Worm (Caenorhabditis elegans) whole organism, young adult: ENCODE data around the gene srg-36.

Experiments used
- B0019.2 ChIP-seq: fragments of 200-800 bp; sonication (Bioruptor generic); conservative IDR thresholded peaks from 2 replicates; pipeline ENCODE4 v1.3.6; 2022; ENCODE audit warnings: missing genetic modification reagents, missing genetic modification characterization, missing compliant biosample characterization
- B0035.1 ChIP-seq: sonication (generic microtip); optimal IDR thresholded peaks from 2 replicates; lab custom pipeline; 2016; ENCODE audit warnings: missing genetic modification characterization, mild to moderate bottlenecking, missing compliant biosample characterization, missing genotype, missing genetic modification reagents
- C06A6.2 ChIP-seq: fragments of 200-800 bp; sonication (Bioruptor generic); conservative IDR thresholded peaks from 2 replicates; pipeline ENCODE4 v1.3.6; 2022; ENCODE audit warnings: missing genetic modification characterization, missing compliant biosample characterization
- D2030.7 ChIP-seq: fragments of 200-800 bp; sonication (Bioruptor generic); IDR thresholded peaks from 2 replicates; pipeline ENCODE4 v1.3.6; 2022; ENCODE audit warnings: missing genetic modification reagents, missing genetic modification characterization, missing compliant biosample characterization
- F22D6.2 ChIP-seq: sonication (generic microtip); optimal IDR thresholded peaks from 2 replicates; lab custom pipeline; 2016; ENCODE audit warnings: mild to moderate bottlenecking, missing genetic modification characterization, missing compliant biosample characterization
- F37B4.10 ChIP-seq: fragments of 200-800 bp; sonication (Bioruptor generic); IDR thresholded peaks from 2 replicates; pipeline ENCODE4 v1.3.6; 2022; ENCODE audit warnings: missing genetic modification characterization, missing compliant biosample characterization
- F49E8.2 ChIP-seq: sonication (generic microtip); optimal IDR thresholded peaks from 3 replicates; lab custom pipeline; 2017; ENCODE audit warnings: missing genetic modification characterization, mild to moderate bottlenecking, missing compliant biosample characterization, antibody characterized with exemption, moderate library complexity; ENCODE audit not compliant: insufficient read depth
- F57C9.4 ChIP-seq: sonication (generic microtip); optimal IDR thresholded peaks from 2 replicates; lab custom pipeline; 2017; ENCODE audit warnings: mild to moderate bottlenecking, missing genetic modification characterization, missing compliant biosample characterization
- T26A5.8 ChIP-seq: sonication (generic microtip); optimal IDR thresholded peaks from 2 replicates; lab custom pipeline; 2016; ENCODE audit warnings: missing genetic modification characterization, missing compliant biosample characterization
- akir-1 ChIP-seq: fragments of 200-800 bp; sonication (Bioruptor generic); optimal IDR thresholded peaks from 2 replicates; lab custom pipeline; 2018; ENCODE audit warnings: mild to moderate bottlenecking, missing genetic modification characterization, moderate library complexity, missing compliant biosample characterization
- athp-1 ChIP-seq: sonication (generic microtip); optimal IDR thresholded peaks from 2 replicates; lab custom pipeline; 2017; ENCODE audit warnings: mild to moderate bottlenecking, missing genetic modification characterization, missing compliant biosample characterization
- attf-3 ChIP-seq: fragments of 200-800 bp; sonication (Bioruptor generic); conservative IDR thresholded peaks from 2 replicates; pipeline ENCODE4 v1.3.6; 2022; ENCODE audit warnings: missing genetic modification reagents, missing genetic modification characterization, missing compliant biosample characterization
- bed-1 ChIP-seq: fragments of 200-800 bp; sonication (Bioruptor generic); IDR thresholded peaks from 2 replicates; pipeline ENCODE4 v1.3.6; 2022; ENCODE audit warnings: missing genetic modification reagents, missing genetic modification characterization, missing compliant biosample characterization
- cebp-1 ChIP-seq, 2 experiments: fragments of 200-800 bp in 1 of 2; sonication (Bioruptor generic) in 1 of 2; sonication (generic microtip) in 1 of 2; IDR thresholded peaks in 1 of 2; optimal IDR thresholded peaks in 1 of 2; 2 replicates each; pipeline versions ENCODE4 v1.3.6 to Lab custom; 2017 to 2022; ENCODE audit warnings: missing compliant biosample characterization in 2 of 2, missing genetic modification characterization in 2 of 2, mild to moderate bottlenecking in 1 of 2, missing genetic modification reagents in 1 of 2, moderate library complexity in 1 of 2
- egl-18 ChIP-seq: fragments of 200-800 bp; sonication (Bioruptor generic); IDR thresholded peaks from 2 replicates; pipeline ENCODE4 v1.3.6; 2022; ENCODE audit warnings: missing genetic modification reagents, missing genetic modification characterization, missing compliant biosample characterization
- egl-44 ChIP-seq: fragments of 200-800 bp; sonication (Bioruptor generic); IDR thresholded peaks from 2 replicates; pipeline ENCODE4 v1.3.6; 2022; ENCODE audit warnings: missing genetic modification reagents, missing genetic modification characterization, missing compliant biosample characterization
- fkh-3 ChIP-seq: sonication (generic microtip); optimal IDR thresholded peaks from 2 replicates; lab custom pipeline; 2016; ENCODE audit warnings: mild to moderate bottlenecking, missing genetic modification characterization, missing compliant biosample characterization
- hmg-1.2 ChIP-seq: fragments of 200-800 bp; sonication (Bioruptor generic); IDR thresholded peaks from 2 replicates; pipeline ENCODE4 v1.3.6; 2022; ENCODE audit warnings: missing genetic modification reagents, missing genetic modification characterization, missing compliant biosample characterization
- lag-1 ChIP-seq: fragments of 200-800 bp; sonication (Bioruptor generic); IDR thresholded peaks from 2 replicates; pipeline ENCODE4 v1.3.6; 2022; ENCODE audit warnings: missing genetic modification reagents, missing genetic modification characterization, missing compliant biosample characterization
- let-607 ChIP-seq, 2 experiments: fragments of 200-800 bp in 1 of 2; sonication (Bioruptor generic) in 1 of 2; sonication (generic microtip) in 1 of 2; optimal IDR thresholded peaks; 2 replicates each; lab custom pipeline; 2016 to 2018; ENCODE audit warnings: mild to moderate bottlenecking in 2 of 2, missing compliant biosample characterization in 2 of 2, missing genetic modification characterization in 2 of 2, moderate library complexity in 2 of 2, missing genotype in 1 of 2
- lin-35 ChIP-seq, 3 experiments: fragments of 150-350 bp in 2 of 3; sonication (generic microtip) in 1 of 3; optimal IDR thresholded peaks; 2 replicates each; lab custom pipeline; 2014 to 2018; ENCODE audit warnings: missing biosample characterization in 3 of 3, missing genetic modification characterization in 3 of 3, missing genetic modification reagents in 3 of 3
- lsl-1 ChIP-seq: fragments of 200-800 bp; sonication (Bioruptor generic); optimal IDR thresholded peaks from 2 replicates; lab custom pipeline; 2018; ENCODE audit warnings: mild to moderate bottlenecking, missing genetic modification characterization, moderate library complexity, missing compliant biosample characterization
- lsy-27 ChIP-seq: sonication (generic microtip); optimal IDR thresholded peaks from 2 replicates; lab custom pipeline; 2017; ENCODE audit warnings: missing genetic modification characterization, mild to moderate bottlenecking, missing compliant biosample characterization, antibody characterized with exemption, missing genotype, borderline replicate concordance; ENCODE audit not compliant: insufficient read depth
- madf-8 ChIP-seq: fragments of 200-800 bp; sonication (Bioruptor generic); conservative IDR thresholded peaks from 2 replicates; pipeline ENCODE4 v1.3.6; 2022; ENCODE audit warnings: missing genetic modification reagents, missing genetic modification characterization, missing compliant biosample characterization
- mcd-1 ChIP-seq: fragments of 200-800 bp; sonication (Bioruptor generic); IDR thresholded peaks from 2 replicates; pipeline ENCODE4 v1.3.6; 2022; ENCODE audit warnings: missing genetic modification reagents, missing genetic modification characterization, missing compliant biosample characterization
- mel-28 ChIP-seq: sonication (generic microtip); optimal IDR thresholded peaks from 2 replicates; lab custom pipeline; 2016; ENCODE audit warnings: borderline replicate concordance, mild to moderate bottlenecking, missing genetic modification characterization, missing compliant biosample characterization
- mxl-1 ChIP-seq: sonication (generic microtip); optimal IDR thresholded peaks from 2 replicates; lab custom pipeline; 2016; ENCODE audit warnings: missing genetic modification characterization, missing compliant biosample characterization
- nfya-1 ChIP-seq: sonication (generic microtip); optimal IDR thresholded peaks from 2 replicates; lab custom pipeline; 2017; ENCODE audit warnings: antibody characterized with exemption, missing compliant biosample characterization, missing genetic modification characterization, borderline replicate concordance; ENCODE audit not compliant: insufficient read depth
- nhr-80 ChIP-seq: sonication (generic microtip); optimal IDR thresholded peaks from 2 replicates; lab custom pipeline; 2016; ENCODE audit warnings: missing genetic modification characterization, missing compliant biosample characterization
- sptf-2 ChIP-seq: fragments of 200-800 bp; sonication (Bioruptor generic); optimal IDR thresholded peaks from 2 replicates; lab custom pipeline; 2018; ENCODE audit warnings: mild to moderate bottlenecking, missing genetic modification characterization, missing compliant biosample characterization
- tbp1 ChIP-seq: fragments of 200-800 bp; sonication (Bioruptor generic); optimal IDR thresholded peaks from 2 replicates; lab custom pipeline; 2018; ENCODE audit warnings: mild to moderate bottlenecking, missing genetic modification characterization, missing compliant biosample characterization
- tbx-9 ChIP-seq: sonication (generic microtip); optimal IDR thresholded peaks from 2 replicates; lab custom pipeline; 2016; ENCODE audit warnings: borderline replicate concordance, missing genetic modification characterization, inconsistent platforms, missing compliant biosample characterization
- ztf-26 ChIP-seq: sonication (generic microtip); optimal IDR thresholded peaks from 2 replicates; lab custom pipeline; 2017; ENCODE audit warnings: missing genetic modification characterization, missing compliant biosample characterization

Gene srg-36

ce11 chrX:14263473-14263872 lies 29.2 kb upstream of the srg-36 start, which contains the start of gene E02H4.8:
TSS of gene E02H4.8 (minus strand) at chrX:14263573.
- no peak for TF ChIP-seq akir-1 (GFP tag; lab: Kevin White, UChicago)
- TF ChIP-seq sptf-2 (GFP tag; lab: Kevin White, UChicago) = no peak
- TF ChIP-seq mxl-1 (tag; lab: Kevin White, UChicago) = no peak
- no peak for TF ChIP-seq egl-18 (GFP tag; lab: Robert Waterston, UW)
- no peak for TF ChIP-seq madf-8
- no peak for TF ChIP-seq lag-1 (GFP tag; lab: Robert Waterston, UW)
- no peak for TF ChIP-seq F22D6.2
- no peak for TF ChIP-seq mcd-1 (GFP tag; lab: Robert Waterston, UW)
- no peak for TF ChIP-seq T26A5.8
- no peak for TF ChIP-seq C06A6.2 (GFP tag; lab: Robert Waterston, UW)
- no peak for TF ChIP-seq lsl-1 (GFP tag; lab: Kevin White, UChicago)
- no peak for TF ChIP-seq bed-1
- TF ChIP-seq D2030.7 (GFP tag; lab: Robert Waterston, UW) = no peak
- no peak for TF ChIP-seq cebp-1 (GFP tag; IDR thresholded peaks at IDR 0.05; lab: Robert Waterston, UW)
- no peak for TF ChIP-seq cebp-1 (tag; optimal IDR thresholded peaks at IDR 0.05; lab: Kevin White, UChicago)
- TF ChIP-seq lin-35 (GFP tag; optimal IDR thresholded peaks at IDR 0.05; lab: Kevin White, UChicago) = no peak
- TF ChIP-seq B0035.1 (tag; lab: Kevin White, UChicago) = no peak
- TF ChIP-seq athp-1 (tag; lab: Kevin White, UChicago) = no peak
- no peak for TF ChIP-seq F57C9.4
- TF ChIP-seq tbp1 (GFP tag; lab: Kevin White, UChicago) = no peak
- no peak for TF ChIP-seq B0019.2

DNA sequence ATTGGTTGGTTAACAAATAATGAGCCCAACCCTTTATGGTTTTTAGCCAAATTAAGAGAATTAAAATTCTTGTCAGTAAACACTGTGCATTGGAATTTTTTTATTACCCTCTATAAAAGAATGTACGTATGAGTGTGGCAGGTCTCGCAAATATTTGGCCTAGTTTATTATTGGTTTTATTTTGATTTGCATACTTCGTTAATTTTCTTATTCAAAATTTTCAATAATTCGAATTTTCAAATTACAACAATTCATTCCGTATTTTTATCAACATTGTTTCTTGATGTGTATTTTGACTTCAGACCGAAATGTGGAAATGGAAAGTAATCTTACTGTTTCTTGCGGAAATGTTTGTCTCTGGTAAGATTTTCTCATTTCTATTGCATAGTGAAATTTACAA lies 23.4 kb upstream of the srg-36 start, which contains the start of gene E02H4.4:
E02H4.4 (plus strand) TSS at position 301 of the 400 bp plus-strand sequence.
- TF ChIP-seq lsy-27 (tag; lab: Kevin White, UChicago) = no peak
- TF ChIP-seq let-607 (tag; optimal IDR thresholded peaks at IDR 0.05; lab: Kevin White, UChicago) = no peak
- no peak for TF ChIP-seq fkh-3 (tag; lab: Kevin White, UChicago)
- no peak for TF ChIP-seq nfya-1 (tag; lab: Kevin White, UChicago)
- no peak for TF ChIP-seq ztf-26 (tag; lab: Kevin White, UChicago)
- no peak for TF ChIP-seq athp-1 (tag; lab: Kevin White, UChicago)
- TF ChIP-seq, all 124 proteins: peak for 0

DNA sequence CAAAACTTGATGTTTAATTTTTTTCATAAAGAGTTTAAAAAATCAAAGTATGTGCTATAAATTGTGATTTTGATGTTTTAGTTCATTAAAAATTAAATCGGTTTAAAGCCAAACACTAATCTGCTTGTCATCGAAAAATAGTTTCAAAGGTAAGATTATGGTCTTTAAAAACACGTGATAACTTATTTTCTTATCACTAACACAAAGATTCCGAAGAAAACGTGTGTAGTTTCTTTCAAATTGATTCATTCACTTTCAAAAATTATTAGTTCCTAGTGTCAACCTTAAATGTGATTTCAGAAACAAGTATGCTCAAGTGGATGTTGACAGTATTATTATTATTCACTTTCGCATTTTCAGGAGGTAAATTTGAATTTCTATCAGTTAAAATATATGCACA lies 21.7 kb upstream of the srg-36 start, which contains the start of gene E02H4.7:
E02H4.7 (plus strand) TSS at position 301 of the 400 bp plus-strand sequence.
- TF ChIP-seq nhr-80 (tag; lab: Kevin White, UChicago) (no peak), mel-28 (tag; lab: Kevin White, UChicago) (no peak), tbx-9 (tag; lab: Kevin White, UChicago) (no peak), egl-44 (GFP tag; lab: Robert Waterston, UW) (no peak), attf-3 (GFP tag; lab: Robert Waterston, UW) (no peak), F37B4.10 (GFP tag; lab: Robert Waterston, UW) (no peak), lag-1 (GFP tag; lab: Robert Waterston, UW) (no peak), F49E8.2 (tag; lab: Kevin White, UChicago) (no peak)

ce11 chrX:14255031-14255430 lies 20.8 kb upstream of the srg-36 start, which contains the start of gene E02H4.5:
TSS of gene E02H4.5 (minus strand) at chrX:14255131.
- no peak for TF ChIP-seq hmg-1.2 (GFP tag; lab: Robert Waterston, UW)
